Fruit fly (Drosophila melanogaster) S2 (cell line): Measurements from ENCODE around the gene mRpL27.

ENCODE experiments used
- CG8478 ChIP-seq: fragments of >200 bp; optimal IDR thresholded peaks from 2 replicates; lab custom pipeline; 2018
- CTCF ChIP-seq, 2 experiments: fragments of >200 bp; optimal IDR thresholded peaks; 2 replicates each; lab custom pipeline; 2018

- TF ChIP-seq CTCF (optimal IDR thresholded peaks at IDR 0.05; lab: Kevin White, UChicago) (no peak), CG8478 (lab: Kevin White, UChicago) (no peak)
Measured at dm6 chr2L:4437487-4437886, 22.0 kb downstream of the mRpL27 start, which contains the start of gene CG43056.
